3 worm cellular contexts compared by ENCODE assay signal in the genomic region with DNA sequence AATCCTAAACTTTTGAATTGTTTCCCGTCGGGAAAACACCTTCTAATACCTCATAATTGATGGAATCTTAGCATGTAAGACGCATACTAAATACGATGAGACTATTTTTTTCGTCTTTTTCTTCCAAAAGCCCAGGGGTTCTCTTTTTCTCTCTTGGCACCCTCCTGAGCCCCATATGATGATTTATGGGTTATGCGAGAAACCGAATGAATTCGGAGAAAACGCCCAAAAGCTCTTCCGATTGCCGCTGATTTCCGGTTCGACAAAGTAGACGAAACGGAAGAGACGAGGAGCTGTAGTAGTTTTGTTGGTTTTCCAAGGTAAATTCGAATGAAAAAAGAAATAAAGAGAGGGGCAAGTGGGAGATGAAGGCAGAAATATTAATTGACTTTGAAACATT.
TF ChIP-seq lines count a peak whose summit lies in the region.

No protein-coding gene starts in this region.

TF ChIP-seq in whole organism, L1 larva, 84 proteins besides CTCF, POLR2A, EP300 and RAD21:
- TF ChIP-seq swsn-7 (tag; optimal IDR thresholded peaks at IDR 0.05; lab: Kevin White, UChicago), result no peak
- TF ChIP-seq ztf-11 (tag; optimal IDR thresholded peaks at IDR 0.05; lab: Kevin White, UChicago), result no peak
- peak; percentile 24 for TF ChIP-seq nhr-47 (tag; optimal IDR thresholded peaks at IDR 0.05; lab: Kevin White, UChicago)
- TF ChIP-seq zag-1 (tag; optimal IDR thresholded peaks at IDR 0.05; lab: Kevin White, UChicago), result no peak
- TF ChIP-seq fkh-8 (tag; optimal IDR thresholded peaks at IDR 0.05; lab: Kevin White, UChicago), result peak; percentile 52
- no peak for TF ChIP-seq C16A3.4 (tag; optimal IDR thresholded peaks at IDR 0.05; lab: Kevin White, UChicago)

TF ChIP-seq in whole organism, L2 larva, 48 proteins besides CTCF, POLR2A, EP300 and RAD21:
- TF ChIP-seq unc-55 (GFP tag; optimal IDR thresholded peaks at IDR 0.05; lab: Kevin White, UChicago), result peak; percentile 53
- TF ChIP-seq lin-11 (tag; optimal IDR thresholded peaks at IDR 0.05; lab: Kevin White, UChicago), result no peak
- TF ChIP-seq mab-5 (tag; optimal IDR thresholded peaks at IDR 0.05; lab: Kevin White, UChicago), result peak; percentile 90
TF ChIP-seq in whole organism, L2 larva: peak in this region for 2.

TF ChIP-seq in whole organism, L3 larva, 47 proteins besides CTCF, POLR2A, EP300 and RAD21:
- no peak for TF ChIP-seq egl-27 (tag; optimal IDR thresholded peaks at IDR 0.05; lab: Kevin White, UChicago)
- no peak for TF ChIP-seq lsy-12 (tag; optimal IDR thresholded peaks at IDR 0.05; lab: Kevin White, UChicago)
- no peak for TF ChIP-seq pha-4 (tag; optimal IDR thresholded peaks at IDR 0.05; lab: Kevin White, UChicago)
- TF ChIP-seq lin-39 (tag; optimal IDR thresholded peaks at IDR 0.05; lab: Kevin White, UChicago), result peak; percentile 26
- TF ChIP-seq ZK546.5 (tag; optimal IDR thresholded peaks at IDR 0.05; lab: Kevin White, UChicago), result no peak
TF ChIP-seq in whole organism, L3 larva: peak in this region for 1.
